Worm (Caenorhabditis elegans) whole organism, L1 larva: ENCODE measurements around the gene erd-2.1.

Experiments used
- aly-2 ChIP-seq: fragments of 150-350 bp; optimal IDR thresholded peaks from 2 replicates; lab custom pipeline; 2014; ENCODE audit warnings: missing biosample characterization, missing genetic modification characterization
- ama-1 ChIP-seq: fragments of 150-350 bp; optimal IDR thresholded peaks from 2 replicates; lab custom pipeline; 2014
- blmp-1 ChIP-seq: fragments of 150-350 bp; optimal IDR thresholded peaks from 2 replicates; lab custom pipeline; 2014; ENCODE audit warnings: missing biosample characterization, missing genetic modification characterization
- ces-1 ChIP-seq: fragments of 150-350 bp; optimal IDR thresholded peaks from 2 replicates; lab custom pipeline; 2014; ENCODE audit warnings: missing biosample characterization, missing genetic modification reagents, missing genetic modification characterization
- egl-13 ChIP-seq: sonication (generic microtip); optimal IDR thresholded peaks from 2 replicates; lab custom pipeline; 2016; ENCODE audit warnings: missing genotype, missing genetic modification reagents, missing genetic modification characterization, missing compliant biosample characterization
- egl-27 ChIP-seq, 2 experiments: fragments of 150-350 bp in 1 of 2; sonication (generic microtip); optimal IDR thresholded peaks; 3 replicates each; lab custom pipeline; 2017 to 2018; ENCODE audit warnings: missing biosample characterization in 2 of 2, missing genetic modification characterization in 2 of 2, missing genetic modification reagents in 2 of 2
- ets-5 ChIP-seq: fragments of 200-800 bp; sonication (Bioruptor generic); IDR thresholded peaks from 2 replicates; pipeline ENCODE4 v1.3.6; 2022; ENCODE audit warnings: missing genetic modification characterization, missing compliant biosample characterization
- fkh-10 ChIP-seq: sonication (generic microtip); optimal IDR thresholded peaks from 2 replicates; lab custom pipeline; 2017; ENCODE audit warnings: missing biosample characterization, missing genetic modification reagents, missing genetic modification characterization
- fos-1 ChIP-seq: fragments of 150-350 bp; optimal IDR thresholded peaks from 2 replicates; lab custom pipeline; 2014; ENCODE audit warnings: missing biosample characterization, missing genetic modification characterization
- hlh-17 ChIP-seq: fragments of 200-800 bp; sonication (Bioruptor generic); optimal IDR thresholded peaks from 2 replicates; lab custom pipeline; 2018; ENCODE audit warnings: missing genetic modification characterization, mild to moderate bottlenecking, missing compliant biosample characterization, moderate library complexity, borderline replicate concordance
- hpl-2 ChIP-seq: fragments of 150-350 bp; optimal IDR thresholded peaks from 2 replicates; lab custom pipeline; 2014; ENCODE audit warnings: missing biosample characterization, missing genetic modification reagents, missing genetic modification characterization
- lin-15B ChIP-seq: fragments of 150-350 bp; sonication (generic microtip); optimal IDR thresholded peaks from 3 replicates; lab custom pipeline; 2014; ENCODE audit warnings: missing biosample characterization, missing genetic modification characterization
- lir-3 ChIP-seq: sonication (generic microtip); optimal IDR thresholded peaks from 2 replicates; lab custom pipeline; 2016; ENCODE audit warnings: mild to moderate bottlenecking, missing genetic modification characterization, moderate library complexity, missing compliant biosample characterization; ENCODE audit not compliant: poor library complexity
- nhr-12 ChIP-seq: sonication (generic microtip); optimal IDR thresholded peaks from 2 replicates; lab custom pipeline; 2017; ENCODE audit warnings: missing biosample characterization, missing genetic modification characterization
- nhr-85 ChIP-seq: sonication (generic microtip); peaks from one replicate; lab custom pipeline; 2016; ENCODE audit warnings: missing genetic modification characterization, inconsistent platforms, missing compliant biosample characterization
- pag-3 ChIP-seq: sonication (generic microtip); optimal IDR thresholded peaks from 2 replicates; lab custom pipeline; 2017; ENCODE audit warnings: missing genetic modification characterization, mild to moderate bottlenecking, missing compliant biosample characterization, antibody characterized with exemption, borderline replicate concordance; ENCODE audit not compliant: insufficient read depth
- rnt-1 ChIP-seq: sonication (generic microtip); optimal IDR thresholded peaks from 2 replicates; lab custom pipeline; 2016; ENCODE audit warnings: mild to moderate bottlenecking, missing genetic modification characterization, moderate library complexity, missing compliant biosample characterization
- snu-23 ChIP-seq: sonication (generic microtip); optimal IDR thresholded peaks from 2 replicates; lab custom pipeline; 2016; ENCODE audit warnings: missing genetic modification characterization, missing compliant biosample characterization
- sptf-1 ChIP-seq: fragments of 150-350 bp; optimal IDR thresholded peaks from 2 replicates; lab custom pipeline; 2014; ENCODE audit warnings: missing biosample characterization, missing genetic modification characterization
- vab-15 ChIP-seq: sonication (generic microtip); optimal IDR thresholded peaks from 2 replicates; lab custom pipeline; 2017; ENCODE audit warnings: missing genotype, mild to moderate bottlenecking, missing genetic modification characterization, missing compliant biosample characterization

Gene erd-2.1

ce11 chrX:10124338-10124737 lies 34.3 kb downstream of the erd-2.1 start (continued):
- no peak for TF ChIP-seq blmp-1 (tag; lab: Kevin White, UChicago)
- no peak for TF ChIP-seq fos-1 (tag; lab: Kevin White, UChicago)
- TF ChIP-seq egl-13 (tag; lab: Kevin White, UChicago) = no peak

ce11 chrX:10123015-10123414 lies 35.6 kb downstream of the erd-2.1 start:
- TF ChIP-seq lir-3 (tag; lab: Kevin White, UChicago) (no peak), pag-3 (tag; lab: Kevin White, UChicago) (no peak), rnt-1 (no peak), hlh-17 (GFP tag; lab: Kevin White, UChicago) (no peak), ces-1 (GFP tag; lab: Kevin White, UChicago) (no peak), nhr-12 (tag; lab: Kevin White, UChicago) (no peak), ama-1 (lab: Kevin White, UChicago) (no peak)

ce11 chrX:10113677-10114076 lies 45.0 kb downstream of the erd-2.1 start:
- TF ChIP-seq vab-15 (tag; lab: Kevin White, UChicago) (no peak), nhr-85 (tag; lab: Kevin White, UChicago) (no peak), fkh-10 (GFP tag; lab: Kevin White, UChicago) (no peak), egl-27 (tag; optimal IDR thresholded peaks at IDR 0.05; lab: Kevin White, UChicago) (no peak), sptf-1 (tag; lab: Kevin White, UChicago) (no peak), ets-5 (GFP tag; lab: Robert Waterston, UW) (no peak), snu-23 (GFP tag; lab: Kevin White, UChicago) (no peak), hpl-2 (GFP tag; lab: Kevin White, UChicago) (no peak), ama-1 (lab: Kevin White, UChicago) (no peak), aly-2 (tag; lab: Kevin White, UChicago) (no peak), lin-15B (no peak)
